Worm (Caenorhabditis elegans): ENCODE data around the gene clh-5.

clh-5 gene

ce11 chrII:9060332-9060840 is 38.0 kb downstream of the clh-5 start (continued):
- no peak for TF ChIP-seq ztf-25 (GFP tag; IDR thresholded peaks at IDR 0.05)
- no peak for TF ChIP-seq snpc-3.4 (tag; optimal IDR thresholded peaks at IDR 0.05)
- peak; percentile 92 for TF ChIP-seq nhr-80 (tag; optimal IDR thresholded peaks at IDR 0.05)
- TF ChIP-seq dpff-1 (tag; optimal IDR thresholded peaks at IDR 0.05): peak; percentile 9
- no peak for TF ChIP-seq Y79H2A.3 (GFP tag; conservative IDR thresholded peaks at IDR 0.05)
- no peak for TF ChIP-seq fkh-3 (tag; optimal IDR thresholded peaks at IDR 0.05)
- no peak for TF ChIP-seq ztf-6 (GFP tag; IDR thresholded peaks at IDR 0.05)
- no peak for TF ChIP-seq nhr-179 (tag; optimal IDR thresholded peaks at IDR 0.05)
- peak; percentile 29 for TF ChIP-seq die-1 (tag; optimal IDR thresholded peaks at IDR 0.05)
- TF ChIP-seq ets-4 (GFP tag; optimal IDR thresholded peaks at IDR 0.05): no peak
- TF ChIP-seq lin-26 (GFP tag; IDR thresholded peaks at IDR 0.05): no peak
- peak; percentile 99 for TF ChIP-seq madf-10 (tag; optimal IDR thresholded peaks at IDR 0.05)
- 0 out of 2 replicates have a peak, but pooled peaks have one; percentile 43 for TF ChIP-seq ekl-4 (GFP tag; IDR thresholded peaks at IDR 0.05)
- TF ChIP-seq xnd-1 (tag; optimal IDR thresholded peaks at IDR 0.05): no peak
- no peak for TF ChIP-seq ztf-28 (GFP tag; IDR thresholded peaks at IDR 0.05)
- TF ChIP-seq ZK185.1 (tag; optimal IDR thresholded peaks at IDR 0.05; ENCODE audit: poor library complexity, severe bottlenecking): peak; percentile 61
- no peak for TF ChIP-seq nhr-120 (GFP tag; IDR thresholded peaks at IDR 0.05)
- peak; percentile 92 for TF ChIP-seq attf-5 (GFP tag; optimal IDR thresholded peaks at IDR 0.05)
- no peak for TF ChIP-seq B0035.1 (tag; optimal IDR thresholded peaks at IDR 0.05)
- TF ChIP-seq C17E4.6 (GFP tag; IDR thresholded peaks at IDR 0.05): 0 out of 2 replicates have a peak, but pooled peaks have one; percentile 32
- TF ChIP-seq egrh-3 (GFP tag; IDR thresholded peaks at IDR 0.05): peak; percentile 87
- TF ChIP-seq B0019.2 (GFP tag; conservative IDR thresholded peaks at IDR 0.05): no peak
- no peak for TF ChIP-seq F57C9.4 (tag; optimal IDR thresholded peaks at IDR 0.05)
- peak; percentile 83 for TF ChIP-seq mcd-1 (GFP tag; IDR thresholded peaks at IDR 0.05)
- TF ChIP-seq Y95B8A.8 (GFP tag; IDR thresholded peaks at IDR 0.05): peak; percentile 59; the same call in 1 of the 2 replicates
- no peak for TF ChIP-seq Y53F4B.3 (GFP tag; IDR thresholded peaks at IDR 0.05)
- no peak for TF ChIP-seq rpc-1 (optimal IDR thresholded peaks at IDR 0.05)
- TF ChIP-seq rpc-1 (tag; optimal IDR thresholded peaks at IDR 0.05): no peak
- TF ChIP-seq Y53G8AR.9 (GFP tag; conservative IDR thresholded peaks at IDR 0.05): no peak
- TF ChIP-seq C06A6.2 (GFP tag; conservative IDR thresholded peaks at IDR 0.05): peak; percentile 57; the same call in 1 of the 2 replicates
- TF ChIP-seq unc-130 (GFP tag; optimal IDR thresholded peaks at IDR 0.05): no peak
- TF ChIP-seq ztf-18 (tag; optimal IDR thresholded peaks at IDR 0.05): peak; percentile 54
- TF ChIP-seq ama-1 (optimal IDR thresholded peaks at IDR 0.05): no peak
- TF ChIP-seq ama-1 (GFP tag; optimal IDR thresholded peaks at IDR 0.05): no peak
- no peak for TF ChIP-seq T26A5.8 (tag; optimal IDR thresholded peaks at IDR 0.05)
- peak; percentile 37 for TF ChIP-seq F23B12.7 (tag; optimal IDR thresholded peaks at IDR 0.05; ENCODE audit: insufficient read depth)
- peak; percentile 9 for TF ChIP-seq athp-1 (tag; optimal IDR thresholded peaks at IDR 0.05)
- TF ChIP-seq zfh-2 (GFP tag; conservative IDR thresholded peaks at IDR 0.05): peak; percentile 98
- no peak for TF ChIP-seq lag-1 (GFP tag; IDR thresholded peaks at IDR 0.05)
- TF ChIP-seq aptf-2 (GFP tag; conservative IDR thresholded peaks at IDR 0.05): no peak
- peak; percentile 14 for TF ChIP-seq F22D6.2 (tag; optimal IDR thresholded peaks at IDR 0.05)
- 0 out of 2 replicates have a peak, but pooled peaks have one; percentile 43 for TF ChIP-seq Y56A3A.18 (GFP tag; IDR thresholded peaks at IDR 0.05)
- TF ChIP-seq ztf-3 (GFP tag; optimal IDR thresholded peaks at IDR 0.05): no peak
- no peak for TF ChIP-seq mes-4 (tag; optimal IDR thresholded peaks at IDR 0.05)
- peak; percentile 27 for TF ChIP-seq F10E7.11 (tag; optimal IDR thresholded peaks at IDR 0.05)
- peak; percentile 44 for TF ChIP-seq tlf-1 (GFP tag; optimal IDR thresholded peaks at IDR 0.05)
- TF ChIP-seq snpc-4 (GFP tag; optimal IDR thresholded peaks at IDR 0.05): no peak
- peak in 3 of 4 experiments; percentile 62 to 70 (median 66) for TF ChIP-seq snpc-4 (tag; optimal IDR thresholded peaks at IDR 0.05)
- peak; percentile 95 for TF ChIP-seq rcor-1 (GFP tag; IDR thresholded peaks at IDR 0.05)
- TF ChIP-seq B0336.3 (GFP tag; IDR thresholded peaks at IDR 0.05): peak; percentile 83
